Worm (Caenorhabditis elegans): ENCODE results near the gene K09E4.4.

The K09E4.4 gene

ce11 chrII:14100963-14101362, 21.0 kb downstream of the K09E4.4 start, which contains the start of gene bkip-1:
Gene bkip-1 (plus strand): TSS chrII:14101263.
- no peak for TF ChIP-seq egl-27 (tag; optimal IDR thresholded peaks at IDR 0.05)
- no peak for TF ChIP-seq pqm-1 (tag; optimal IDR thresholded peaks at IDR 0.05)
- TF ChIP-seq mdl-1 (tag; optimal IDR thresholded peaks at IDR 0.05): no peak
- no peak for TF ChIP-seq unc-62 (GFP tag; optimal IDR thresholded peaks at IDR 0.05)
- no peak for TF ChIP-seq fkh-10 (GFP tag; optimal IDR thresholded peaks at IDR 0.05)
- TF ChIP-seq fos-1 (tag; optimal IDR thresholded peaks at IDR 0.05): no peak
- TF ChIP-seq nhr-11 (tag; optimal IDR thresholded peaks at IDR 0.05): no peak
- TF ChIP-seq ZK546.5 (tag; optimal IDR thresholded peaks at IDR 0.05): no peak
- TF ChIP-seq mml-1 (tag; optimal IDR thresholded peaks at IDR 0.05): no peak
- no peak for TF ChIP-seq ceh-9 (tag; optimal IDR thresholded peaks at IDR 0.05)
- no peak for TF ChIP-seq egl-5 (tag; optimal IDR thresholded peaks at IDR 0.05)
- no peak for TF ChIP-seq nhr-67 (tag; optimal IDR thresholded peaks at IDR 0.05)
- no peak for TF ChIP-seq jun-1 (tag; optimal IDR thresholded peaks at IDR 0.05)
- no peak for TF ChIP-seq elt-2 (tag; optimal IDR thresholded peaks at IDR 0.05)
- TF ChIP-seq nhr-28 (tag; optimal IDR thresholded peaks at IDR 0.05): no peak

ce11 chrII:14098348-14098747, 23.6 kb downstream of the K09E4.4 start:
- TF ChIP-seq fkh-10 (GFP tag; optimal IDR thresholded peaks at IDR 0.05) (peak; percentile 4), ceh-9 (tag; optimal IDR thresholded peaks at IDR 0.05) (no peak), ztf-4 (tag; optimal IDR thresholded peaks at IDR 0.05) (no peak)

- no peak for TF ChIP-seq daf-12 (tag; optimal IDR thresholded peaks at IDR 0.05)
- no peak for TF ChIP-seq lsy-12 (tag; optimal IDR thresholded peaks at IDR 0.05)
- TF ChIP-seq elt-1 (tag; optimal IDR thresholded peaks at IDR 0.05): no peak
- TF ChIP-seq R02D3.7 (tag; optimal IDR thresholded peaks at IDR 0.05): no peak
- no peak for TF ChIP-seq unc-39 (tag; optimal IDR thresholded peaks at IDR 0.05)
- TF ChIP-seq fkh-2 (tag; optimal IDR thresholded peaks at IDR 0.05): no peak
Observed at ce11 chrII:14097518-14097917, 24.4 kb downstream of the K09E4.4 start, which contains the start of gene Y39G8C.2. Gene Y39G8C.2 (minus strand): TSS chrII:14097618.

ce11 chrII:14096814-14097213, 25.2 kb downstream of the K09E4.4 start:
- TF ChIP-seq lin-15B (tag; optimal IDR thresholded peaks at IDR 0.05) (no peak), ztf-11 (tag; optimal IDR thresholded peaks at IDR 0.05) (no peak)

- TF ChIP-seq skn-1 (tag; optimal IDR thresholded peaks at IDR 0.05) (no peak), lin-15B (tag; optimal IDR thresholded peaks at IDR 0.05) (no peak), nhr-77 (tag; optimal IDR thresholded peaks at IDR 0.05) (no peak), nhr-23 (tag; optimal IDR thresholded peaks at IDR 0.05) (no peak), nhr-76 (tag; optimal IDR thresholded peaks at IDR 0.05) (no peak), lsy-12 (tag; optimal IDR thresholded peaks at IDR 0.05) (no peak), fos-1 (tag; optimal IDR thresholded peaks at IDR 0.05) (no peak), ceh-28 (tag; optimal IDR thresholded peaks at IDR 0.05) (no peak), nhr-25 (tag; optimal IDR thresholded peaks at IDR 0.05) (no peak), ztf-11 (tag; optimal IDR thresholded peaks at IDR 0.05) (no peak)
Observed at ce11 chrII:14095875-14096274, 26.1 kb downstream of the K09E4.4 start.

ce11 chrII:14094590-14094989, 27.4 kb downstream of the K09E4.4 start, which contains the start of gene col-87:
Gene col-87 (minus strand): TSS chrII:14094690.
- TF ChIP-seq nhr-76 (tag; optimal IDR thresholded peaks at IDR 0.05) (no peak), mml-1 (tag; optimal IDR thresholded peaks at IDR 0.05) (no peak), ceh-9 (tag; optimal IDR thresholded peaks at IDR 0.05) (no peak), aly-2 (tag; optimal IDR thresholded peaks at IDR 0.05) (no peak), nhr-12 (tag; optimal IDR thresholded peaks at IDR 0.05) (no peak), elt-2 (tag; optimal IDR thresholded peaks at IDR 0.05) (no peak), nhr-67 (tag; optimal IDR thresholded peaks at IDR 0.05) (no peak), nhr-43 (tag; optimal IDR thresholded peaks at IDR 0.05; ENCODE audit: poor library complexity, severe bottlenecking) (no peak), eor-1 (tag; optimal IDR thresholded peaks at IDR 0.05) (no peak), nhr-23 (tag; optimal IDR thresholded peaks at IDR 0.05) (no peak)
